Worm (Caenorhabditis elegans) whole organism, late embryonic: ENCODE data around the gene mtq-2.
"Not testable (repeated sequence)": the region's sequence is repeated elsewhere in the genome, so short reads cannot be mapped to it uniquely, and the experiment has no call there.

Source experiments
- elt-2 ChIP-seq: sonication (generic microtip); optimal IDR thresholded peaks from 2 replicates; lab custom pipeline; 2016; ENCODE audit warnings: missing genetic modification reagents, missing genetic modification characterization, missing compliant biosample characterization
- fax-1 ChIP-seq: sonication (generic microtip); optimal IDR thresholded peaks from 2 replicates; lab custom pipeline; 2016; ENCODE audit warnings: missing genotype, missing genetic modification characterization, missing compliant biosample characterization
- hlh-30 ChIP-seq: sonication (generic microtip); optimal IDR thresholded peaks from 2 replicates; lab custom pipeline; 2017; ENCODE audit warnings: antibody characterized with exemption, missing genetic modification characterization, missing compliant biosample characterization; ENCODE audit not compliant: insufficient read depth
- mec-3 ChIP-seq: sonication (generic microtip); optimal IDR thresholded peaks from 2 replicates; lab custom pipeline; 2016; ENCODE audit warnings: borderline replicate concordance, missing genetic modification characterization, missing compliant biosample characterization
- nhr-11 ChIP-seq: fragments of 150-350 bp; optimal IDR thresholded peaks from 2 replicates; lab custom pipeline; 2014; ENCODE audit warnings: missing biosample characterization, missing genetic modification characterization
- zip-5 ChIP-seq: sonication (generic microtip); optimal IDR thresholded peaks from 2 replicates; lab custom pipeline; 2016; ENCODE audit warnings: missing genetic modification characterization, missing compliant biosample characterization

DNA sequence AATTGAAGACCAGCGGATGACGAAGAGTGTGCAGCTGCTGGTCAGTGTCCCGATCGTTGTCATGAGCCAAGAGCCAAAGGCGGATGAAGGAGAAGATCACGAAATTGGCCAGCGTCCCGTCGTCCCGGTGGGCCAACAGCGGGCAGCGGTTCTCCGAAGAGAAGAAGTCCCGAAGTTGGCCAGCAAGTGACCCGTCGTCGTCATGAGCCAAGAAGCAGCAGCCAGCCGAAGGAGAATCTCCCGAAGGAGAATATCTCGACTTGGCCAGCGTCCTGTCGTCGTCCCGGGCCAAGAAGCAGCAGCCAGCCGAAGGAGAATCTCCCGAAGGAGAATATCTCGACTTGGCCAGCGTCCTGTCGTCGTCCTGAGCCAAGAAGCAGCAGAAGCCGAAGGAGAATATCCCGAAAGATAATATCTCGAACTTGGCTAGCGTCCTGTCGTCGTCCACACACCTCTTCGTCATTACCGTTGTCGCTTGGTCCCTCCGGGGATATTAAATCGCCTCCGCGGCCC is 25.8 kb downstream of the mtq-2 start, which contains the start of gene C33C12.11:
- not testable (repeated sequence) for TF ChIP-seq nhr-11 (tag; lab: Kevin White, UChicago); mec-3 (tag; lab: Kevin White, UChicago); fax-1 (tag; lab: Kevin White, UChicago); hlh-30 (tag; lab: Kevin White, UChicago); elt-2; zip-5 (tag; lab: Kevin White, UChicago)
